Fruit fly (Drosophila melanogaster): ENCODE data around the gene CG42587.

DNA sequence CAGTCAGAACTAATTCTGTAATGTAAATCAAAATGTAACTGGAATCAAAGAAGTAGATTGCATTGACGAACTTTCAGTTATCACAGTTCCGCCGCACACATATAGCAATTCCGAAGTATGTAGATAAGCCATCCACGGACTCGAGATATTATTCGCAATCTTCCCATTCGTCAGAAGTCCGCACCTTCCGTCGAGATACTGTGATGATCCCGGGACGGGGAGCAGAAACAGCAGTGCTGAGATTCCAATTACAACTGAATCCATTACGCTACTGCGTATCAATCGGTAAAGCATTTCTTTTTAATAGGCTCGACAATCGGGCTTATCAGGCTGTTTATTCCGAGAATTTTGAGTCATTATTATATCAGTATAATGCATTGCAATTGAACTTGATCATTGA lies 29.7 kb upstream of the CG42587 start, which contains the start of gene CG4650:
- no peak for TF ChIP-seq CTCF (optimal IDR thresholded peaks at IDR 0.05)
- no peak for TF ChIP-seq CG8478 (optimal IDR thresholded peaks at IDR 0.05)
